Worm (Caenorhabditis elegans): ENCODE measurements around the gene K09F6.3.
"Not testable (repeated sequence)": the region's sequence is repeated elsewhere in the genome, so short reads cannot be mapped to it uniquely, and the experiment has no call there.

K09F6.3 gene

ce11 chrII:2221196-2221896, 33.6 kb upstream of the K09F6.3 start:
- TF ChIP-seq ces-1 (GFP tag; optimal IDR thresholded peaks at IDR 0.05) (no peak), lin-13 (GFP tag; optimal IDR thresholded peaks at IDR 0.05) (peak; percentile 89), dmd-9 (GFP tag; IDR thresholded peaks at IDR 0.05) (no peak), nhr-28 (tag; optimal IDR thresholded peaks at IDR 0.05) (peak; percentile 93), mes-2 (tag; optimal IDR thresholded peaks at IDR 0.05; ENCODE audit: poor library complexity, severe bottlenecking) (no peak), D1046.2 (GFP tag; IDR thresholded peaks at IDR 0.05) (no peak), ceh-32 (tag; optimal IDR thresholded peaks at IDR 0.05; ENCODE audit: poor library complexity) (no peak), snpc-4 (tag; optimal IDR thresholded peaks at IDR 0.05) (no peak), lin-39 (tag; optimal IDR thresholded peaks at IDR 0.05) (no peak), F26F4.8 (GFP tag; conservative IDR thresholded peaks at IDR 0.05) (no peak), set-16 (GFP tag; IDR thresholded peaks at IDR 0.05) (peak; percentile 88)

ce11 chrII:2223467-2223866, 31.5 kb upstream of the K09F6.3 start, which contains the start of gene cbs-2:
Gene cbs-2 (minus strand): TSS chrII:2223567.
- no peak for TF ChIP-seq daf-12 (tag; optimal IDR thresholded peaks at IDR 0.05)
- TF ChIP-seq ceh-32 (tag; optimal IDR thresholded peaks at IDR 0.05; ENCODE audit: poor library complexity) = no peak
- no peak for TF ChIP-seq arid-1 (GFP tag; conservative IDR thresholded peaks at IDR 0.05)
- TF ChIP-seq daf-16 (GFP tag; optimal IDR thresholded peaks at IDR 0.05) = no peak
- TF ChIP-seq daf-16 (tag; optimal IDR thresholded peaks at IDR 0.05) = no peak
- no peak for TF ChIP-seq daf-8 (GFP tag; IDR thresholded peaks at IDR 0.05)
- TF ChIP-seq zfp-2 (tag; optimal IDR thresholded peaks at IDR 0.05) = no peak
- TF ChIP-seq nhr-25 (tag; optimal IDR thresholded peaks at IDR 0.05; ENCODE audit: borderline replicate concordance, insufficient read depth) = no peak
- no peak for TF ChIP-seq ceh-28 (tag; optimal IDR thresholded peaks at IDR 0.05)
- no peak for TF ChIP-seq lin-29 (GFP tag; IDR thresholded peaks at IDR 0.05)
- no peak for TF ChIP-seq gei-8 (GFP tag; optimal IDR thresholded peaks at IDR 0.05)
- TF ChIP-seq set-16 (GFP tag; IDR thresholded peaks at IDR 0.05) = no peak
- TF ChIP-seq ceh-44 (GFP tag; IDR thresholded peaks at IDR 0.05) = no peak
- TF ChIP-seq aha-1 (tag) = no peak

- TF ChIP-seq ceh-28 (tag; optimal IDR thresholded peaks at IDR 0.05) (peak; percentile 60), unc-62 (GFP tag; optimal IDR thresholded peaks at IDR 0.05 in 1 of 2) (peak in 1 of 2 experiments; percentile 27)
- TF ChIP-seq unc-62 (tag; optimal IDR thresholded peaks at IDR 0.05) = not testable (repeated sequence)
Observed at ce11 chrII:2224916-2225315, 30.0 kb upstream of the K09F6.3 start.

- TF ChIP-seq lin-13 (GFP tag; optimal IDR thresholded peaks at IDR 0.05) (no peak), tra-1 (GFP tag; IDR thresholded peaks at IDR 0.05) (no peak), lin-39 (tag; optimal IDR thresholded peaks at IDR 0.05) (no peak)
Observed at ce11 chrII:2225608-2226007, 29.4 kb upstream of the K09F6.3 start, which contains the start of gene F54A3.5. Gene F54A3.5 (minus strand): TSS chrII:2225708.

- peak in 1 of 2 experiments; percentile 7 for TF ChIP-seq unc-62 (GFP tag; optimal IDR thresholded peaks at IDR 0.05 in 1 of 2)
- no peak for TF ChIP-seq unc-62 (tag; optimal IDR thresholded peaks at IDR 0.05)
- no peak for TF ChIP-seq lim-7 (GFP tag; IDR thresholded peaks at IDR 0.05)
- peak; percentile 92 for TF ChIP-seq aha-1 (tag)
Observed at ce11 chrII:2230368-2230767, 24.6 kb upstream of the K09F6.3 start.

- TF ChIP-seq lin-38 (GFP tag; IDR thresholded peaks at IDR 0.05) (0 out of 2 replicates have a peak, but pooled peaks have one; percentile 12), lsy-2 (tag; optimal IDR thresholded peaks at IDR 0.05) (peak; percentile 41 to 80), hmg-1.1 (GFP tag; IDR thresholded peaks at IDR 0.05) (0 out of 2 replicates have a peak, but pooled peaks have one; percentile 32), D1046.2 (GFP tag; IDR thresholded peaks at IDR 0.05) (peak; percentile 97)
Observed at ce11 chrII:2232429-2232828, 22.5 kb upstream of the K09F6.3 start, which contains the start of gene F54A3.6. Gene F54A3.6 (minus strand): TSS chrII:2232470.
